Fruit fly (Drosophila melanogaster) whole organism, embryonic: ENCODE results near the gene qless.
A peak's percentile ranks its signal among the peaks of the same experiment; 100 is the strongest.

Experiments used
- Bgb ChIP-seq: fragments of 200-800 bp; sonication (Bioruptor generic); IDR thresholded peaks from 2 replicates; pipeline ENCODE4 v1.3.6; 2022; ENCODE audit warnings: missing biosample characterization, missing genetic modification characterization; ENCODE audit not compliant: partially characterized antibody
- CG10147 ChIP-seq: fragments of 200-800 bp; sonication (Bioruptor generic); optimal IDR thresholded peaks from 2 replicates; lab custom pipeline; 2019; ENCODE audit warnings: missing biosample characterization, mild to moderate bottlenecking, missing genetic modification characterization, moderate library complexity
- CG10274 ChIP-seq: fragments of 200-800 bp; sonication (Bioruptor generic); optimal IDR thresholded peaks from 3 replicates; lab custom pipeline; 2017; ENCODE audit warnings: missing biosample characterization, mild to moderate bottlenecking, missing genetic modification characterization
- CG11456 ChIP-seq: fragments of 200-800 bp; sonication (Bioruptor generic); IDR thresholded peaks from 3 replicates; pipeline ENCODE4 v1.3.6; 2022; ENCODE audit warnings: missing biosample characterization, missing genetic modification characterization
- CG12659 ChIP-seq: fragments of 200-800 bp; sonication (Bioruptor generic); optimal IDR thresholded peaks from 3 replicates; lab custom pipeline; 2017; ENCODE audit warnings: mild to moderate bottlenecking, missing biosample characterization, missing genetic modification reagents, missing genetic modification characterization
- CG15479 ChIP-seq: fragments of 200-800 bp; sonication (Bioruptor generic); optimal IDR thresholded peaks from 3 replicates; lab custom pipeline; 2019; ENCODE audit warnings: missing biosample characterization, mild to moderate bottlenecking, missing genetic modification characterization, moderate library complexity
- CG15696 ChIP-seq: fragments of 200-800 bp; sonication (Bioruptor generic); optimal IDR thresholded peaks from 2 replicates; lab custom pipeline; 2019; ENCODE audit warnings: missing biosample characterization, mild to moderate bottlenecking, missing genetic modification characterization, moderate library complexity
- CG17359 ChIP-seq: fragments of 200-800 bp; sonication (Bioruptor generic); optimal IDR thresholded peaks from 3 replicates; lab custom pipeline; 2018; ENCODE audit warnings: missing biosample characterization, mild to moderate bottlenecking, missing genetic modification characterization, moderate library complexity
- CG17612 ChIP-seq: fragments of 200-800 bp; sonication (Bioruptor generic); IDR thresholded peaks from 2 replicates; pipeline ENCODE4 v1.3.6; 2022; ENCODE audit warnings: missing biosample characterization, missing genetic modification characterization
- CG17802 ChIP-seq: fragments of 200-800 bp; sonication (Bioruptor generic); optimal IDR thresholded peaks from 2 replicates; lab custom pipeline; 2018; ENCODE audit warnings: missing biosample characterization, mild to moderate bottlenecking, missing genetic modification characterization, moderate library complexity
- CG2199 ChIP-seq: fragments of 200-800 bp; sonication (Bioruptor generic); IDR thresholded peaks from 3 replicates; pipeline ENCODE4 v1.3.6; 2022; ENCODE audit warnings: missing biosample characterization, missing genetic modification characterization
- CG2712 ChIP-seq: fragments of 200-800 bp; optimal IDR thresholded peaks from 3 replicates; lab custom pipeline; 2019; ENCODE audit warnings: missing biosample characterization, mild to moderate bottlenecking, missing genetic modification characterization, moderate library complexity
- CG2875 ChIP-seq: fragments of 200-800 bp; sonication (Bioruptor generic); optimal IDR thresholded peaks from 2 replicates; lab custom pipeline; 2017; ENCODE audit warnings: missing biosample characterization, mild to moderate bottlenecking, missing genetic modification characterization, missing genetic modification reagents
- CG30403 ChIP-seq: fragments of 200-800 bp; sonication (Bioruptor generic); optimal IDR thresholded peaks from 3 replicates; lab custom pipeline; 2016; ENCODE audit warnings: missing biosample characterization, missing genetic modification characterization
- CG3065 ChIP-seq: fragments of 200-800 bp; sonication (Bioruptor generic); optimal IDR thresholded peaks from 2 replicates; lab custom pipeline; 2016; ENCODE audit warnings: missing biosample characterization, missing genetic modification characterization
- CG33213 ChIP-seq: fragments of 200-800 bp; sonication (Bioruptor generic); optimal IDR thresholded peaks from 3 replicates; lab custom pipeline; 2016; ENCODE audit warnings: missing biosample characterization, missing genetic modification characterization
- CG34422 ChIP-seq: fragments of 200-800 bp; sonication (Bioruptor generic); IDR thresholded peaks from 3 replicates; pipeline ENCODE4 v1.3.6; 2022; ENCODE audit warnings: missing biosample characterization, missing genetic modification characterization
- CG6765 ChIP-seq: fragments of 200-800 bp; sonication (Bioruptor generic); optimal IDR thresholded peaks from 3 replicates; lab custom pipeline; 2017; ENCODE audit warnings: missing biosample characterization, mild to moderate bottlenecking, missing genetic modification characterization
- CG7928 ChIP-seq: fragments of 200-800 bp; sonication (Bioruptor generic); optimal IDR thresholded peaks from 2 replicates; lab custom pipeline; 2017; ENCODE audit warnings: missing biosample characterization, mild to moderate bottlenecking, missing genetic modification characterization
- CHES-1-like ChIP-seq: fragments of 200-800 bp; sonication (Bioruptor generic); optimal IDR thresholded peaks from 2 replicates; lab custom pipeline; 2016; ENCODE audit warnings: missing biosample characterization, missing genetic modification characterization
- CTCF ChIP-seq: fragments of 200-800 bp; sonication (Bioruptor generic); optimal IDR thresholded peaks from 2 replicates; lab custom pipeline; 2017; ENCODE audit warnings: missing biosample characterization, mild to moderate bottlenecking, missing genetic modification characterization, moderate library complexity
- Dbx ChIP-seq: fragments of 200-800 bp; sonication (Bioruptor generic); IDR thresholded peaks from 3 replicates; pipeline ENCODE4 v1.3.6; 2022; ENCODE audit warnings: missing biosample characterization, missing genetic modification characterization
- Dip3 ChIP-seq: fragments of 200-800 bp; sonication (Bioruptor generic); optimal IDR thresholded peaks from 3 replicates; lab custom pipeline; 2016; ENCODE audit warnings: missing biosample characterization, missing genetic modification characterization
- E2f1 ChIP-seq: fragments of 200-800 bp; sonication (Bioruptor generic); IDR thresholded peaks from 2 replicates; pipeline ENCODE4 v1.3.6; 2022; ENCODE audit warnings: missing biosample characterization, missing genetic modification characterization
- Gug ChIP-seq: fragments of 200-800 bp; sonication (Bioruptor generic); IDR thresholded peaks from 4 replicates; pipeline ENCODE4 v1.3.6; 2022; ENCODE audit warnings: missing biosample characterization, missing genetic modification characterization
- HLH3B ChIP-seq: fragments of 200-800 bp; sonication (Bioruptor generic); IDR thresholded peaks from 2 replicates; pipeline ENCODE4 v1.3.6; 2022; ENCODE audit warnings: missing biosample characterization, missing genetic modification characterization
- Hand ChIP-seq: fragments of 200-800 bp; sonication (Bioruptor generic); optimal IDR thresholded peaks from 2 replicates; lab custom pipeline; 2017; ENCODE audit warnings: mild to moderate bottlenecking, missing biosample characterization, missing genetic modification reagents, missing genetic modification characterization
- HmgD ChIP-seq: fragments of 200-800 bp; sonication (Bioruptor generic); optimal IDR thresholded peaks from 3 replicates; lab custom pipeline; 2016; ENCODE audit warnings: missing biosample characterization, missing genetic modification characterization
- Max ChIP-seq: fragments of 200-800 bp; sonication (Bioruptor generic); optimal IDR thresholded peaks from 2 replicates; lab custom pipeline; 2016; ENCODE audit warnings: missing biosample characterization, mild to moderate bottlenecking, missing genetic modification characterization
- NFAT ChIP-seq: fragments of 200-800 bp; sonication (Bioruptor generic); IDR thresholded peaks from 2 replicates; pipeline ENCODE4 v1.3.6; 2022; ENCODE audit warnings: missing biosample characterization, missing genetic modification characterization
- Nf-YB ChIP-seq: fragments of 200-800 bp; sonication (Bioruptor generic); optimal IDR thresholded peaks from 3 replicates; lab custom pipeline; 2019; ENCODE audit warnings: missing biosample characterization, mild to moderate bottlenecking, missing genetic modification characterization, moderate library complexity
- Poxn ChIP-seq: fragments of 200-800 bp; sonication (Bioruptor generic); IDR thresholded peaks from 2 replicates; pipeline ENCODE4 v1.3.6; 2022; ENCODE audit warnings: missing biosample characterization, missing genetic modification characterization
- Sin3A ChIP-seq: fragments of >200 bp; optimal IDR thresholded peaks from 2 replicates; lab custom pipeline; 2018
- Trl ChIP-seq, 3 experiments: fragments of >200 bp in 2 of 3; fragments of 200-800 bp in 1 of 3; sonication (Bioruptor generic) in 1 of 3; optimal IDR thresholded peaks; 2 replicates in 1 of 3; 3 replicates in 2 of 3; lab custom pipeline; 2016 to 2017; ENCODE audit warnings: missing biosample characterization in 1 of 3, missing genetic modification characterization in 1 of 3
- chm ChIP-seq: fragments of 200-800 bp; sonication (Bioruptor generic); IDR thresholded peaks from 2 replicates; pipeline ENCODE4 v1.3.6; 2022; ENCODE audit warnings: missing biosample characterization, missing genetic modification characterization
- dpn ChIP-seq, 2 experiments: fragments of 200-800 bp; sonication (Bioruptor generic); optimal IDR thresholded peaks; 3 replicates each; lab custom pipeline; 2016; ENCODE audit warnings: missing biosample characterization in 2 of 2, missing genetic modification characterization in 2 of 2
- eve ChIP-seq, 2 experiments: fragments of >200 bp; optimal IDR thresholded peaks; 2 replicates each; lab custom pipeline; 2017; ENCODE audit warnings: missing biosample characterization in 2 of 2, missing genetic modification characterization in 2 of 2
- exex ChIP-seq: fragments of 200-800 bp; sonication (Bioruptor generic); optimal IDR thresholded peaks from 4 replicates; lab custom pipeline; 2018; ENCODE audit warnings: missing biosample characterization, mild to moderate bottlenecking, missing genetic modification characterization, moderate library complexity
- ftz-f1 ChIP-seq: fragments of 200-800 bp; sonication (Bioruptor generic); optimal IDR thresholded peaks from 2 replicates; lab custom pipeline; 2016; ENCODE audit warnings: missing biosample characterization, missing genetic modification characterization
- gcm ChIP-seq: fragments of 200-800 bp; sonication (Bioruptor generic); optimal IDR thresholded peaks from 2 replicates; lab custom pipeline; 2019; ENCODE audit warnings: missing biosample characterization, mild to moderate bottlenecking, missing genetic modification characterization, moderate library complexity
- grau ChIP-seq: fragments of 200-800 bp; optimal IDR thresholded peaks from 3 replicates; lab custom pipeline; 2019; ENCODE audit warnings: missing biosample characterization, mild to moderate bottlenecking, missing genetic modification characterization, moderate library complexity
- gsb-n ChIP-seq: fragments of 200-800 bp; sonication (Bioruptor generic); optimal IDR thresholded peaks from 3 replicates; lab custom pipeline; 2018; ENCODE audit warnings: missing biosample characterization, mild to moderate bottlenecking, missing genetic modification characterization
- hb ChIP-seq: fragments of 200-800 bp; sonication (Bioruptor generic); IDR thresholded peaks from 3 replicates; pipeline ENCODE4 v1.3.6; 2022; ENCODE audit warnings: missing biosample characterization, missing genetic modification characterization; ENCODE audit not compliant: partially characterized antibody
- lbe ChIP-seq: fragments of 200-800 bp; sonication (Bioruptor generic); optimal IDR thresholded peaks from 2 replicates; lab custom pipeline; 2016; ENCODE audit warnings: missing biosample characterization, mild to moderate bottlenecking, missing genetic modification characterization
- otp ChIP-seq: fragments of 200-800 bp; sonication (Bioruptor generic); IDR thresholded peaks from 3 replicates; pipeline ENCODE4, ENCODE4 v1.3.6; 2022; ENCODE audit warnings: missing biosample characterization, missing genetic modification characterization
- phol ChIP-seq: fragments of 200-800 bp; sonication (Bioruptor generic); optimal IDR thresholded peaks from 3 replicates; lab custom pipeline; 2018; ENCODE audit warnings: missing biosample characterization, mild to moderate bottlenecking, missing genetic modification characterization, moderate library complexity
- pros ChIP-seq: fragments of 200-800 bp; sonication (Bioruptor generic); optimal IDR thresholded peaks from 3 replicates; lab custom pipeline; 2019; ENCODE audit warnings: missing biosample characterization, mild to moderate bottlenecking, missing genetic modification characterization, moderate library complexity
- slp2 ChIP-seq: fragments of 200-800 bp; sonication (Bioruptor generic); optimal IDR thresholded peaks from 2 replicates; lab custom pipeline; 2016; ENCODE audit warnings: missing biosample characterization, missing genetic modification characterization
- sob ChIP-seq: fragments of 200-800 bp; sonication (Bioruptor generic); IDR thresholded peaks from 2 replicates; pipeline ENCODE4 v1.3.6; 2022; ENCODE audit warnings: missing biosample characterization, missing genetic modification characterization
- usp ChIP-seq: fragments of >200 bp; optimal IDR thresholded peaks from 2 replicates; lab custom pipeline; 2017; ENCODE audit warnings: missing biosample characterization, missing genetic modification characterization
- zen2 ChIP-seq: fragments of 200-800 bp; sonication (Bioruptor generic); IDR thresholded peaks from 3 replicates; pipeline ENCODE4 v1.3.6; 2022; ENCODE audit warnings: missing biosample characterization, missing genetic modification characterization; ENCODE audit not compliant: partially characterized antibody

The qless gene

DNA sequence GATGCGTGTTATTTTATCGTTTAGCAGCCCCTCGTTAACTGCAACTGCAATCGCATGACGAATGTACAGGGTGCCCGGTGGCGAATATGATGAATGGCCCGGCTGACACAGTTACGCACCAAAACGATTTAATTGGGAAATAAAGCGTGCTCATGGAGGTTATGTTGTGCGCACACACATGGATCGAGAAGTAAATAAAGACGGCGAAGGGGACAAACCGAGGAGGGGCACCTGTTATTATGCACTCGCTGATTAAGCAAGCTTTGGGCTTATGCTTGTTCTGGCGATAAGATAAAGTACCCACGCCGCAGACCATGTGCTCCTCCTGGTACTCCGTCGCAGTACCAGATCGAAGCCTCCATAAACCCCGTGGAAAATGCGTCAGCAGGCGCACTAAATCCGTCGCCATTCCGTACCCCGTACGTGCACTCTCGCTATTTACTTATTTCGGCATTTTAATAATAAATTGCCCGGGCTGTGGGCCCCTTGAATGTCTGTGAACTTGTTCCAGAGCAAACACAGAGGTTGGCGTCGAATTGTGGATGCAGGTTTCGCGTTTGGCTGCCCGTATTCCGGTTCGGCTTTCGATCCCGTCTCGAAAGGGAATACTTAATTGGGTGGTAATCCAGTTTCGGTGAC lies 27.2 kb downstream of the qless start (continued):
- TF ChIP-seq CG10147 (GFP tag; lab: Kevin White, UChicago) (no peak), CG6765 (GFP tag; lab: Kevin White, UChicago) (no peak), Max (GFP tag; lab: Kevin White, UChicago) (peak; percentile 15), E2f1 (GFP tag; lab: Robert Waterston, UW) (no peak), CG17802 (tag; lab: Kevin White, UChicago) (no peak), sob (no peak), CG2712 (tag; lab: Kevin White, UChicago) (no peak), CG2199 (GFP tag; lab: Robert Waterston, UW) (0 out of 3 replicates have a peak, but pooled peaks have one; percentile 32), CG7928 (no peak), CG3065 (GFP tag; lab: Kevin White, UChicago) (no peak), NFAT (GFP tag; lab: Robert Waterston, UW) (no peak), CG11456 (GFP tag; lab: Robert Waterston, UW) (0 out of 3 replicates have a peak, but pooled peaks have one; percentile 39), slp2 (GFP tag; lab: Kevin White, UChicago) (no peak), hb (no peak), CG15479 (GFP tag; lab: Kevin White, UChicago) (no peak), Nf-YB (no peak), Dbx (GFP tag; lab: Robert Waterston, UW) (no peak), chm (GFP tag; lab: Robert Waterston, UW) (no peak), ftz-f1 (GFP tag; lab: Kevin White, UChicago) (no peak), otp (peak; percentile 58; the same call in 1 of the 3 replicates), Poxn (GFP tag; lab: Robert Waterston, UW) (no peak), CHES-1-like (GFP tag; lab: Kevin White, UChicago) (no peak), zen2 (GFP tag; lab: Robert Waterston, UW) (no peak), exex (tag; lab: Kevin White, UChicago) (no peak), gsb-n (tag; lab: Kevin White, UChicago) (no peak), lbe (peak; percentile 43), CG17359 (tag; lab: Kevin White, UChicago) (peak; percentile 0), CG34422 (GFP tag; lab: Robert Waterston, UW) (peak; percentile 39; the same call in 1 of the 3 replicates), Dip3 (no peak), pros (GFP tag; lab: Kevin White, UChicago) (no peak), usp (GFP tag; lab: Kevin White, UChicago) (no peak), CG2875 (GFP tag; lab: Kevin White, UChicago) (no peak), Gug (GFP tag; lab: Robert Waterston, UW) (no peak), Sin3A (no peak), Trl (optimal IDR thresholded peaks at IDR 0.05; lab: Kevin White, UChicago) (no peak), Trl (GFP tag; optimal IDR thresholded peaks at IDR 0.05; lab: Kevin White, UChicago) (no peak), dpn (GFP tag; optimal IDR thresholded peaks at IDR 0.05; lab: Kevin White, UChicago) (no peak), CG15696 (no peak), CG10274 (GFP tag; lab: Kevin White, UChicago) (no peak), Bgb (GFP tag; lab: Robert Waterston, UW) (no peak), Hand (no peak), HLH3B (GFP tag; lab: Robert Waterston, UW) (no peak), phol (tag; lab: Kevin White, UChicago) (no peak), CTCF (GFP tag; lab: Kevin White, UChicago) (no peak), CG30403 (GFP tag; lab: Kevin White, UChicago) (no peak), CG12659 (no peak), gcm (peak; percentile 56), grau (tag; lab: Kevin White, UChicago) (no peak), CG17612 (GFP tag; lab: Robert Waterston, UW) (no peak), CG33213 (GFP tag; lab: Kevin White, UChicago) (no peak), eve (GFP tag; optimal IDR thresholded peaks at IDR 0.05; lab: Kevin White, UChicago) (no peak), HmgD (GFP tag; lab: Kevin White, UChicago) (no peak)
